Worm (Caenorhabditis elegans) whole organism, L1 larva: ENCODE results near the gene ZK1307.1.

Source experiments
- ceh-82 ChIP-seq, 3 experiments: fragments of 150-350 bp in 1 of 3; sonication (generic microtip) in 2 of 3; optimal IDR thresholded peaks; 2 replicates each; lab custom pipeline; 2014 to 2017; ENCODE audit warnings: missing biosample characterization in 3 of 3, missing genetic modification characterization in 3 of 3
- efl-3 ChIP-seq: fragments of 200-800 bp; sonication (Bioruptor generic); optimal IDR thresholded peaks from 2 replicates; lab custom pipeline; 2018; ENCODE audit warnings: mild to moderate bottlenecking, missing genetic modification characterization, missing compliant biosample characterization
- fkh-10 ChIP-seq: sonication (generic microtip); optimal IDR thresholded peaks from 2 replicates; lab custom pipeline; 2017; ENCODE audit warnings: missing biosample characterization, missing genetic modification reagents, missing genetic modification characterization
- grh-1 ChIP-seq: fragments of 200-800 bp; sonication (Bioruptor generic); IDR thresholded peaks from 2 replicates; pipeline ENCODE4 v1.3.6; 2022; ENCODE audit warnings: missing genetic modification reagents, missing genetic modification characterization, missing compliant biosample characterization
- isw-1 ChIP-seq: fragments of 200-800 bp; sonication (Bioruptor generic); IDR thresholded peaks from 2 replicates; pipeline ENCODE4 v1.3.6; 2022; ENCODE audit warnings: missing genetic modification characterization, missing compliant biosample characterization
- lsy-2 ChIP-seq, 2 experiments: fragments of 150-350 bp; optimal IDR thresholded peaks; 2 replicates each; lab custom pipeline; 2014; ENCODE audit warnings: missing biosample characterization in 2 of 2, missing genetic modification characterization in 2 of 2

- TF ChIP-seq fkh-10 (GFP tag; lab: Kevin White, UChicago) (no peak), lsy-2 (tag; optimal IDR thresholded peaks at IDR 0.05; lab: Kevin White, UChicago) (no peak), isw-1 (GFP tag; lab: Robert Waterston, UW) (no peak), ceh-82 (tag; optimal IDR thresholded peaks at IDR 0.05; lab: Kevin White, UChicago) (no peak), grh-1 (GFP tag; lab: Robert Waterston, UW) (no peak), efl-3 (GFP tag; lab: Kevin White, UChicago) (no peak)
These were observed 3.7 kb downstream of the ZK1307.1 start, which contains the start of gene ZK1307.4 for ce11 chrII:9651700-9652099.
